Worm (Caenorhabditis elegans) whole organism, L2 larva: Measurements from ENCODE around the gene B0513.4.

Experiments used
- lsy-2 ChIP-seq, 2 experiments: fragments of 150-350 bp in 1 of 2; sonication (generic microtip) in 1 of 2; optimal IDR thresholded peaks; 2 replicates each; lab custom pipeline; 2014 to 2017; ENCODE audit warnings: missing biosample characterization in 2 of 2, missing genetic modification characterization in 2 of 2
- snpc-4 ChIP-seq: fragments of 150-350 bp; optimal IDR thresholded peaks from 2 replicates; lab custom pipeline; 2014; ENCODE audit warnings: missing biosample characterization, missing genetic modification characterization

ce11 chrIV:13883922-13884321, 4.0 kb downstream of the B0513.4 start:
- TF ChIP-seq lsy-2 (tag; optimal IDR thresholded peaks at IDR 0.05; lab: Kevin White, UChicago), result no peak
- no peak for TF ChIP-seq snpc-4
